Fruit fly (Drosophila melanogaster): ENCODE measurements around the gene CG33288.

DNA sequence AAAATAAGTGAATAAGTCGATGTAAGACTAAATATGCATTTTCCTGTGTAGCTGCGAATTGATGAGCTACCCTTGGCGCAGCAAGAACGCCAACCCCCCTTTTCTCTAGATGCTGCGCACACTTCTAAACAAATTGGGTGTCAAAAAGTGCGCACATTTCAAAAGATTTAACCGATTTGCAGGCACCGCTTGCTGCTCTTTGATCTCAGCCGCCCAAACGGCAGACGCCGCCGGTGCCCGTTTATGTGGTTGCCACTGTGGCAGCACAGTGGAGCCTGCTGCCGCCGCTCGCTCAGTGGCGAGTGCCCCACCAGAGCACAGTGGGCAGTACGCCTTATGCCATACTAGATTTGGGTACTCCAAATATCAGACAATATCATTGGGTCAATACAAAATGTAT is 22.9 kb downstream of the CG33288 start:
- no peak for TF ChIP-seq fd96Ca (GFP tag; IDR thresholded peaks at IDR 0.05)
- no peak for TF ChIP-seq CG13204 (GFP tag; optimal IDR thresholded peaks at IDR 0.05)
- no peak for TF ChIP-seq CG17806 (tag; optimal IDR thresholded peaks at IDR 0.05)
- TF ChIP-seq gl (tag; optimal IDR thresholded peaks at IDR 0.05), result no peak
- no peak for TF ChIP-seq CG8301 (tag; optimal IDR thresholded peaks at IDR 0.05)
- TF ChIP-seq CG34367 (tag; optimal IDR thresholded peaks at IDR 0.05), result no peak
- TF ChIP-seq CG9948 (tag; optimal IDR thresholded peaks at IDR 0.05), result no peak
- TF ChIP-seq CG14655 (GFP tag; optimal IDR thresholded peaks at IDR 0.05), result no peak
- no peak for TF ChIP-seq Pif1A (GFP tag; optimal IDR thresholded peaks at IDR 0.05)
- no peak for TF ChIP-seq D1 (tag; optimal IDR thresholded peaks at IDR 0.05)
- TF ChIP-seq CG4496 (GFP tag; IDR thresholded peaks at IDR 0.05), result no peak
- TF ChIP-seq CG12605 (GFP tag; IDR thresholded peaks at IDR 0.05), result no peak
- TF ChIP-seq EcR (GFP tag; optimal IDR thresholded peaks at IDR 0.05), result no peak
